Fruit fly (Drosophila melanogaster): ENCODE results near the gene Pex5.

- no peak for TF ChIP-seq CG9948 (tag; optimal IDR thresholded peaks at IDR 0.05)
- no peak for TF ChIP-seq EcR (GFP tag; optimal IDR thresholded peaks at IDR 0.05)
- no peak for TF ChIP-seq Pif1B (GFP tag; optimal IDR thresholded peaks at IDR 0.05)
- TF ChIP-seq CG15710 (tag; optimal IDR thresholded peaks at IDR 0.05), result no peak
- TF ChIP-seq CG34367 (tag; optimal IDR thresholded peaks at IDR 0.05), result no peak
- no peak for TF ChIP-seq CG12605 (GFP tag; IDR thresholded peaks at IDR 0.05)
- no peak for TF ChIP-seq gl (tag; optimal IDR thresholded peaks at IDR 0.05)
- no peak for TF ChIP-seq CG8301 (tag; optimal IDR thresholded peaks at IDR 0.05)
- no peak for TF ChIP-seq Ets98B (GFP tag; IDR thresholded peaks at IDR 0.05)
- TF ChIP-seq CG17806 (tag; optimal IDR thresholded peaks at IDR 0.05), result no peak
- no peak for TF ChIP-seq Pif1A (GFP tag; optimal IDR thresholded peaks at IDR 0.05)
These were observed 24.7 kb upstream of the Pex5 start for dm6 chrX:1893532-1893931.
